Worm (Caenorhabditis elegans) whole organism, young adult: ENCODE data around the gene T03G11.10.

Experiments used
- B0336.3 ChIP-seq: fragments of 200-800 bp; sonication (Bioruptor generic); IDR thresholded peaks from 2 replicates; pipeline ENCODE4 v1.3.6; 2022; ENCODE audit warnings: missing genetic modification characterization, missing compliant biosample characterization
- atf-7 ChIP-seq: sonication (generic microtip); optimal IDR thresholded peaks from 2 replicates; lab custom pipeline; 2017; ENCODE audit warnings: mild to moderate bottlenecking, missing genetic modification characterization, missing compliant biosample characterization
- egrh-3 ChIP-seq: fragments of 200-800 bp; sonication (Bioruptor generic); IDR thresholded peaks from 2 replicates; pipeline ENCODE4 v1.3.6; 2022; ENCODE audit warnings: missing genetic modification reagents, missing genetic modification characterization, missing compliant biosample characterization
- him-1 ChIP-seq: sonication (generic microtip); optimal IDR thresholded peaks from 2 replicates; lab custom pipeline; 2016; ENCODE audit warnings: missing genotype, missing genetic modification reagents, missing genetic modification characterization, missing compliant biosample characterization
- mxl-1 ChIP-seq: sonication (generic microtip); optimal IDR thresholded peaks from 2 replicates; lab custom pipeline; 2016; ENCODE audit warnings: missing genetic modification characterization, missing compliant biosample characterization

- no peak for TF ChIP-seq mxl-1 (tag; lab: Kevin White, UChicago)
- TF ChIP-seq atf-7 (tag; lab: Kevin White, UChicago): no peak
- no peak for TF ChIP-seq egrh-3 (GFP tag; lab: Robert Waterston, UW)
- no peak for TF ChIP-seq B0336.3
- no peak for TF ChIP-seq him-1 (tag; lab: Kevin White, UChicago)
Measured at ce11 chrX:5179050-5179449, 8.1 kb upstream of the T03G11.10 start, which contains the start of gene metl-9.
